1 worm cellular context compared by ENCODE assay signal in genomic region chrIV:8626294-8626693, ce11.
TF ChIP-seq lines count a peak whose summit lies in the region.

No protein-coding gene starts in this region.

TF ChIP-seq in whole organism, L1 larva, 84 proteins besides CTCF, POLR2A, EP300 and RAD21 (continued from another document):
- peak; percentile 61 for TF ChIP-seq ces-1 (GFP tag; optimal IDR thresholded peaks at IDR 0.05; lab: Kevin White, UChicago)
